Worm (Caenorhabditis elegans) whole organism, midembryonic: ENCODE results near the gene mip-2.

Experiments used
- T22C8.4 ChIP-seq: fragments of 200-800 bp; sonication (Bioruptor generic); IDR thresholded peaks from 2 replicates; pipeline ENCODE4 v1.3.6; 2022; ENCODE audit warnings: missing genetic modification characterization, missing compliant biosample characterization
- flt-1 ChIP-seq: fragments of 200-800 bp; sonication (Bioruptor generic); IDR thresholded peaks from 2 replicates; pipeline ENCODE4 v1.3.6; 2022; ENCODE audit warnings: missing genetic modification characterization, missing compliant biosample characterization
- klf-2 ChIP-seq: fragments of 200-800 bp; sonication (Bioruptor generic); conservative IDR thresholded peaks from 2 replicates; pipeline ENCODE4 v1.3.6; 2022; ENCODE audit warnings: missing genetic modification reagents, missing genetic modification characterization, missing compliant biosample characterization
- ref-1 ChIP-seq: fragments of 200-800 bp; sonication (Bioruptor generic); conservative IDR thresholded peaks from 2 replicates; pipeline ENCODE4 v1.3.6; 2022; ENCODE audit warnings: missing genetic modification reagents, missing genetic modification characterization, missing compliant biosample characterization

ce11 chrV:13636411-13636810 lies 35.3 kb downstream of the mip-2 start:
- no peak for TF ChIP-seq T22C8.4 (GFP tag; lab: Robert Waterston, UW)
- TF ChIP-seq klf-2: no peak
- TF ChIP-seq flt-1 (GFP tag; lab: Robert Waterston, UW): no peak
- TF ChIP-seq ref-1 (GFP tag; lab: Robert Waterston, UW): no peak
